Worm (Caenorhabditis elegans): ENCODE measurements around the gene klp-12.

ce11 chrIV:11379254-11379653, 19.6 kb upstream of the klp-12 start, which contains the start of gene fbxb-76:
- TF ChIP-seq him-1 (tag; optimal IDR thresholded peaks at IDR 0.05) (no peak), W03F9.2 (tag; optimal IDR thresholded peaks at IDR 0.05) (no peak), dao-5 (tag; optimal IDR thresholded peaks at IDR 0.05) (no peak)
